Fruit fly (Drosophila melanogaster) whole organism, embryonic: ENCODE measurements around the gene TyrRS.

Source experiments
- CG11504 ChIP-seq: fragments of 200-800 bp; sonication (Bioruptor generic); optimal IDR thresholded peaks from 3 replicates; lab custom pipeline; 2019; ENCODE audit warnings: missing biosample characterization, mild to moderate bottlenecking, missing genetic modification characterization, moderate library complexity
- CG7372 ChIP-seq: fragments of 200-800 bp; sonication (Bioruptor generic); IDR thresholded peaks from 2 replicates; pipeline ENCODE4 v1.3.6; 2022; ENCODE audit warnings: missing biosample characterization, missing genetic modification characterization
- ase ChIP-seq: fragments of 200-800 bp; sonication (Bioruptor generic); IDR thresholded peaks from 3 replicates; pipeline ENCODE4 v1.3.6; 2022; ENCODE audit warnings: missing biosample characterization, missing genetic modification characterization
- gcm2 ChIP-seq: fragments of 200-800 bp; sonication (Bioruptor generic); optimal IDR thresholded peaks from 2 replicates; lab custom pipeline; 2016; ENCODE audit warnings: missing biosample characterization, missing genetic modification characterization

DNA sequence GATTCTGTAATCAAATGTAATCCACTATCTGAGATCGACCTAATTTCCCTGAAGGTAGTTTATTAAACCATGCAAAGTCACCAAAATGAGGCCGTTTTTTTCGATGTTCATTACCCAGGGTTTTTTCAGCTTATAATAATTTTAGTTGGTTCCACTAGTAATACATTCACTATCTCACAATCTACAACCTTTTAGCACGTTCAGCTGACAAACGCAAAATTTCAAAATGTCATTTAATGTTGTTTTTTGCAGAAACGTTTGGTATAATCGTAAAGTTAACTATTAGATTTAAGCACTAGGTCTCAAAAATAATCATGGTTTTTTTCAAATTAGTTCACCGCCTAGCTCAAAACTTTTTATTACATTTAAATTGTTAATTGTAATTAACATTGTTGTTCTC is 18.9 kb downstream of the TyrRS start, which contains the start of gene CG44836:
- TF ChIP-seq CG7372 (GFP tag; lab: Robert Waterston, UW) (no peak), ase (no peak), CG11504 (tag; lab: Kevin White, UChicago) (no peak), gcm2 (no peak)
